Worm (Caenorhabditis elegans) whole organism, young adult: ENCODE data around the gene srh-276.

ENCODE experiments used
- B0035.1 ChIP-seq: sonication (generic microtip); optimal IDR thresholded peaks from 2 replicates; lab custom pipeline; 2016; ENCODE audit warnings: missing genetic modification characterization, mild to moderate bottlenecking, missing compliant biosample characterization, missing genotype, missing genetic modification reagents
- B0261.1 ChIP-seq: sonication (generic microtip); optimal IDR thresholded peaks from 2 replicates; lab custom pipeline; 2016; ENCODE audit warnings: mild to moderate bottlenecking, missing genetic modification characterization, moderate library complexity, missing compliant biosample characterization
- D2030.7 ChIP-seq: fragments of 200-800 bp; sonication (Bioruptor generic); IDR thresholded peaks from 2 replicates; pipeline ENCODE4 v1.3.6; 2022; ENCODE audit warnings: missing genetic modification reagents, missing genetic modification characterization, missing compliant biosample characterization
- F22D6.2 ChIP-seq: sonication (generic microtip); optimal IDR thresholded peaks from 2 replicates; lab custom pipeline; 2016; ENCODE audit warnings: mild to moderate bottlenecking, missing genetic modification characterization, missing compliant biosample characterization
- F49E8.2 ChIP-seq: sonication (generic microtip); optimal IDR thresholded peaks from 3 replicates; lab custom pipeline; 2017; ENCODE audit warnings: missing genetic modification characterization, mild to moderate bottlenecking, missing compliant biosample characterization, antibody characterized with exemption, moderate library complexity; ENCODE audit not compliant: insufficient read depth
- F57C9.4 ChIP-seq: sonication (generic microtip); optimal IDR thresholded peaks from 2 replicates; lab custom pipeline; 2017; ENCODE audit warnings: mild to moderate bottlenecking, missing genetic modification characterization, missing compliant biosample characterization
- K11D2.4 ChIP-seq: fragments of 200-800 bp; sonication (Bioruptor generic); IDR thresholded peaks from 2 replicates; pipeline ENCODE4 v1.3.6; 2022; ENCODE audit warnings: missing genetic modification reagents, missing genetic modification characterization, missing compliant biosample characterization
- K12H6.12 ChIP-seq: fragments of 200-800 bp; sonication (Bioruptor generic); optimal IDR thresholded peaks from 2 replicates; lab custom pipeline; 2018; ENCODE audit warnings: mild to moderate bottlenecking, missing genetic modification characterization, missing compliant biosample characterization
- Y53F4B.3 ChIP-seq: fragments of 200-800 bp; sonication (Bioruptor generic); IDR thresholded peaks from 2 replicates; pipeline ENCODE4 v1.3.6; 2022; ENCODE audit warnings: missing genetic modification reagents, missing genetic modification characterization, missing compliant biosample characterization
- Y67H2A.10 ChIP-seq: fragments of 200-800 bp; sonication (Bioruptor generic); conservative IDR thresholded peaks from 2 replicates; pipeline ENCODE4 v1.3.6; 2022; ENCODE audit warnings: missing genetic modification reagents, missing genetic modification characterization, missing compliant biosample characterization
- ama-1 ChIP-seq, 3 experiments: fragments of 150-350 bp in 1 of 3; sonication (generic microtip) in 2 of 3; optimal IDR thresholded peaks; 2 replicates each; lab custom pipeline; 2014 to 2018; ENCODE audit warnings: missing biosample characterization in 2 of 3, missing genetic modification characterization in 2 of 3, missing genetic modification reagents in 2 of 3
- aptf-2 ChIP-seq: fragments of 200-800 bp; sonication (Bioruptor generic); conservative IDR thresholded peaks from 2 replicates; pipeline ENCODE4 v1.3.6; 2022; ENCODE audit warnings: missing genetic modification reagents, missing genetic modification characterization, missing compliant biosample characterization
- athp-1 ChIP-seq: sonication (generic microtip); optimal IDR thresholded peaks from 2 replicates; lab custom pipeline; 2017; ENCODE audit warnings: mild to moderate bottlenecking, missing genetic modification characterization, missing compliant biosample characterization
- attf-3 ChIP-seq: fragments of 200-800 bp; sonication (Bioruptor generic); conservative IDR thresholded peaks from 2 replicates; pipeline ENCODE4 v1.3.6; 2022; ENCODE audit warnings: missing genetic modification reagents, missing genetic modification characterization, missing compliant biosample characterization
- ccch-3 ChIP-seq: fragments of 200-800 bp; sonication (Bioruptor generic); optimal IDR thresholded peaks from 2 replicates; lab custom pipeline; 2018; ENCODE audit warnings: mild to moderate bottlenecking, missing genetic modification characterization, missing compliant biosample characterization
- ceh-100 ChIP-seq: fragments of 200-800 bp; sonication (Bioruptor generic); IDR thresholded peaks from 2 replicates; pipeline ENCODE4 v1.3.6; 2022; ENCODE audit warnings: missing genetic modification reagents, missing genetic modification characterization, missing compliant biosample characterization
- die-1 ChIP-seq: sonication (generic microtip); optimal IDR thresholded peaks from 2 replicates; lab custom pipeline; 2016; ENCODE audit warnings: missing genotype, mild to moderate bottlenecking, missing genetic modification characterization, missing compliant biosample characterization
- dox-1 ChIP-seq: fragments of 200-800 bp; sonication (Bioruptor generic); IDR thresholded peaks from 2 replicates; pipeline ENCODE4 v1.3.6; 2022; ENCODE audit warnings: missing genetic modification reagents, missing genetic modification characterization, missing compliant biosample characterization
- dpff-1 ChIP-seq: sonication (generic microtip); optimal IDR thresholded peaks from 2 replicates; lab custom pipeline; 2017; ENCODE audit warnings: mild to moderate bottlenecking, missing genetic modification characterization, missing compliant biosample characterization
- dpl-1 ChIP-seq: fragments of 150-350 bp; optimal IDR thresholded peaks from 2 replicates; lab custom pipeline; 2014; ENCODE audit warnings: missing biosample characterization, missing genetic modification reagents, missing genetic modification characterization
- egl-18 ChIP-seq: fragments of 200-800 bp; sonication (Bioruptor generic); IDR thresholded peaks from 2 replicates; pipeline ENCODE4 v1.3.6; 2022; ENCODE audit warnings: missing genetic modification reagents, missing genetic modification characterization, missing compliant biosample characterization
- hlh-26 ChIP-seq: fragments of 200-800 bp; sonication (Bioruptor generic); conservative IDR thresholded peaks from 2 replicates; pipeline ENCODE4 v1.3.6; 2022; ENCODE audit warnings: missing genetic modification reagents, missing genetic modification characterization, missing compliant biosample characterization
- hmg-1.2 ChIP-seq: fragments of 200-800 bp; sonication (Bioruptor generic); IDR thresholded peaks from 2 replicates; pipeline ENCODE4 v1.3.6; 2022; ENCODE audit warnings: missing genetic modification reagents, missing genetic modification characterization, missing compliant biosample characterization
- hmg-20 ChIP-seq: fragments of 200-800 bp; sonication (Bioruptor generic); IDR thresholded peaks from 2 replicates; pipeline ENCODE4 v1.3.6; 2022; ENCODE audit warnings: missing genetic modification reagents, missing genetic modification characterization, missing compliant biosample characterization
- hrde-1 ChIP-seq: sonication (generic microtip); optimal IDR thresholded peaks from 2 replicates; lab custom pipeline; 2016; ENCODE audit warnings: missing genetic modification characterization, mild to moderate bottlenecking, missing compliant biosample characterization, moderate library complexity, missing genotype, missing genetic modification reagents, borderline replicate concordance
- lin-26 ChIP-seq: fragments of 200-800 bp; sonication (Bioruptor generic); IDR thresholded peaks from 2 replicates; pipeline ENCODE4 v1.3.6; 2022; ENCODE audit warnings: missing genetic modification reagents, missing genetic modification characterization, missing compliant biosample characterization
- lin-35 ChIP-seq, 3 experiments: fragments of 150-350 bp in 2 of 3; sonication (generic microtip) in 1 of 3; optimal IDR thresholded peaks; 2 replicates each; lab custom pipeline; 2014 to 2018; ENCODE audit warnings: missing biosample characterization in 3 of 3, missing genetic modification characterization in 3 of 3, missing genetic modification reagents in 3 of 3
- lin-40 ChIP-seq: sonication (generic microtip); optimal IDR thresholded peaks from 2 replicates; lab custom pipeline; 2016; ENCODE audit warnings: missing genetic modification characterization, mild to moderate bottlenecking, missing compliant biosample characterization, missing genotype, missing genetic modification reagents
- madf-6 ChIP-seq: fragments of 200-800 bp; sonication (Bioruptor generic); IDR thresholded peaks from 2 replicates; pipeline ENCODE4 v1.3.6; 2022; ENCODE audit warnings: missing genetic modification reagents, missing genetic modification characterization, missing compliant biosample characterization
- mxl-1 ChIP-seq: sonication (generic microtip); optimal IDR thresholded peaks from 2 replicates; lab custom pipeline; 2016; ENCODE audit warnings: missing genetic modification characterization, missing compliant biosample characterization
- nfya-1 ChIP-seq: sonication (generic microtip); optimal IDR thresholded peaks from 2 replicates; lab custom pipeline; 2017; ENCODE audit warnings: antibody characterized with exemption, missing compliant biosample characterization, missing genetic modification characterization, borderline replicate concordance; ENCODE audit not compliant: insufficient read depth
- nfya-2 ChIP-seq: fragments of 200-800 bp; sonication (Bioruptor generic); IDR thresholded peaks from 2 replicates; pipeline ENCODE4 v1.3.6; 2022; ENCODE audit warnings: missing genetic modification reagents, missing genetic modification characterization, missing compliant biosample characterization
- nhr-120 ChIP-seq: fragments of 200-800 bp; sonication (Bioruptor generic); IDR thresholded peaks from 2 replicates; pipeline ENCODE4 v1.3.6; 2022; ENCODE audit warnings: missing genetic modification characterization, missing compliant biosample characterization
- nhr-179 ChIP-seq: sonication (generic microtip); optimal IDR thresholded peaks from 2 replicates; lab custom pipeline; 2016; ENCODE audit warnings: mild to moderate bottlenecking, missing genetic modification characterization, missing compliant biosample characterization
- nhr-27 ChIP-seq: fragments of 200-800 bp; sonication (Bioruptor generic); optimal IDR thresholded peaks from 2 replicates; lab custom pipeline; 2018; ENCODE audit warnings: mild to moderate bottlenecking, missing genetic modification characterization, moderate library complexity, missing compliant biosample characterization
- rpc-1 ChIP-seq, 2 experiments: fragments of 150-350 bp in 1 of 2; sonication (generic microtip) in 1 of 2; optimal IDR thresholded peaks; 2 replicates each; lab custom pipeline; 2014 to 2018; ENCODE audit warnings: missing biosample characterization in 1 of 2, missing genetic modification characterization in 1 of 2, missing genetic modification reagents in 1 of 2, missing genotype in 1 of 2
- snpc-3.4 ChIP-seq: sonication (generic microtip); optimal IDR thresholded peaks from 2 replicates; lab custom pipeline; 2017; ENCODE audit warnings: missing genetic modification characterization, mild to moderate bottlenecking, missing compliant biosample characterization, antibody characterized with exemption, moderate library complexity, missing genotype, missing genetic modification reagents
- snpc-4 ChIP-seq, 5 experiments: fragments of 150-350 bp in 1 of 5; sonication (generic microtip) in 4 of 5; optimal IDR thresholded peaks; 2 replicates each; lab custom pipeline; 2014 to 2018; ENCODE audit warnings: missing genetic modification characterization in 5 of 5, missing biosample characterization in 3 of 5, antibody characterized with exemption in 2 of 5, mild to moderate bottlenecking in 2 of 5, missing compliant biosample characterization in 2 of 5, missing genotype in 2 of 5, moderate library complexity in 2 of 5, missing genetic modification reagents in 1 of 5
- somi-1 ChIP-seq: fragments of 200-800 bp; sonication (Bioruptor generic); optimal IDR thresholded peaks from 2 replicates; lab custom pipeline; 2018; ENCODE audit warnings: mild to moderate bottlenecking, missing genetic modification characterization, missing compliant biosample characterization
- tbp1 ChIP-seq: fragments of 200-800 bp; sonication (Bioruptor generic); optimal IDR thresholded peaks from 2 replicates; lab custom pipeline; 2018; ENCODE audit warnings: mild to moderate bottlenecking, missing genetic modification characterization, missing compliant biosample characterization
- xnd-1 ChIP-seq: sonication (generic microtip); optimal IDR thresholded peaks from 2 replicates; lab custom pipeline; 2016; ENCODE audit warnings: missing genotype, missing genetic modification reagents, missing genetic modification characterization, missing compliant biosample characterization
- zim-3 ChIP-seq: sonication (generic microtip); optimal IDR thresholded peaks from 2 replicates; lab custom pipeline; 2017; ENCODE audit warnings: mild to moderate bottlenecking, missing genetic modification characterization, moderate library complexity, missing compliant biosample characterization

Gene srh-276

DNA sequence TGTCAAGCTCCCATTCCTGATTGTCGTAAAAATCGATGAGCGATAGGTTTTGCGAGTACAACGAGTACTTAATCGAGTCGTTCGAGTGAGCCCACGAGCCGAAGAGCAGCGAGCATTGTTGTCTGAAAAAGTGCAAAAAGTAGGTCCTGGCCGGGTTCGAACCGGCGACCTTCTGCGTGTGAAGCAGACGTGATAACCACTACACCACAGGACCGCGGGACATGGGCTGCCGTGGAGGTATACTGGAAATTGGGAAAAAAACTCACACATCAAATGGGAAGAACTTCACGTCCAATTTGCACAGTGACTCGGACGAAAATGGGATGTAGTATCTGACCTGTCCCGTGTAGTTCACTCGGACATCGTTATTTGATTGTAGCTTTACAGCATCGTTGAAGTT lies 13.8 kb upstream of the srh-276 start (continued):
- no peak; the same call in 1 of the 2 replicates for TF ChIP-seq attf-3
- no peak for TF ChIP-seq dpl-1
- no peak for TF ChIP-seq F22D6.2 (tag; lab: Kevin White, UChicago)
- TF ChIP-seq zim-3 (tag; lab: Kevin White, UChicago): peak; percentile 54
- peak; percentile 77 for TF ChIP-seq dox-1 (GFP tag; lab: Robert Waterston, UW)
- TF ChIP-seq hrde-1: no peak
- peak; percentile 6 for TF ChIP-seq snpc-3.4 (tag; lab: Kevin White, UChicago)
- no peak for TF ChIP-seq snpc-4 (GFP tag; optimal IDR thresholded peaks at IDR 0.05; lab: Kevin White, UChicago)
- peak in 1 of 4 experiments; percentile 45 for TF ChIP-seq snpc-4 (tag; optimal IDR thresholded peaks at IDR 0.05; lab: Kevin White, UChicago)
- peak; percentile 41; the same call in 1 of the 2 replicates for TF ChIP-seq hmg-1.2
- TF ChIP-seq madf-6 (GFP tag; lab: Robert Waterston, UW): peak; percentile 23; the same call in 1 of the 2 replicates
- peak; percentile 22 for TF ChIP-seq F49E8.2
- TF ChIP-seq nhr-179 (tag; lab: Kevin White, UChicago): no peak
- peak; percentile 40 for TF ChIP-seq die-1 (tag; lab: Kevin White, UChicago)
- peak; percentile 47 for TF ChIP-seq rpc-1 (optimal IDR thresholded peaks at IDR 0.05; lab: Kevin White, UChicago)
- peak; percentile 73 for TF ChIP-seq rpc-1 (tag; optimal IDR thresholded peaks at IDR 0.05; lab: Kevin White, UChicago)
- TF ChIP-seq aptf-2 (GFP tag; lab: Robert Waterston, UW): 0 out of 2 replicates have a peak, but pooled peaks have one; percentile 32
- TF ChIP-seq D2030.7: peak; percentile 66
- TF ChIP-seq K12H6.12 (tag; lab: Kevin White, UChicago): no peak

DNA sequence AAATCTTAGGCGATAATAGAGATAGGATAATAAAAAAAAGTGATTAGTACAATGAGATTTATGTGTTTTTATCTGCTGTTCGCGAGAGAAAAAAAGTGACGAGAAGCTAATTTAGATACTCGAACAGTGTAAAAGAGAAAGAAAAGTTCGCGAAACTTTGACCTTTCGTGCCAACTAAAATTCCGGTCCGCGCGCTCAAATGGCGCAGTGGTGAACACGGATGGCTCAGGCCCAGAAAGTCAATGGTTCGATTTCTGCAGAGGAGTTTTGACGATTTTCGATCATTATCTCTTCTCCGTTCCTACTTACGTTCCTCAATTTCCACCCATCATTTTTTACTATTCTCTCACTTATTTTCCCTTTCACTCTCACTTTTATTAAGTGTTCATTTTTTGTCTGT lies 12.7 kb upstream of the srh-276 start:
- no peak for TF ChIP-seq rpc-1 (optimal IDR thresholded peaks at IDR 0.05; lab: Kevin White, UChicago)
- peak; percentile 53 for TF ChIP-seq rpc-1 (tag; optimal IDR thresholded peaks at IDR 0.05; lab: Kevin White, UChicago)
- no peak for TF ChIP-seq nhr-120 (GFP tag; lab: Robert Waterston, UW)
- TF ChIP-seq athp-1: no peak
- TF ChIP-seq mxl-1 (tag; lab: Kevin White, UChicago): no peak
- TF ChIP-seq K11D2.4: no peak
- no peak for TF ChIP-seq ccch-3 (GFP tag; lab: Kevin White, UChicago)
- TF ChIP-seq Y67H2A.10: no peak
- TF ChIP-seq lin-40 (tag; lab: Kevin White, UChicago): no peak
- no peak for TF ChIP-seq B0035.1
- no peak for TF ChIP-seq nhr-27 (tag; lab: Kevin White, UChicago)
- no peak for TF ChIP-seq F49E8.2
- peak; percentile 71 for TF ChIP-seq tbp1
- peak; percentile 11 for TF ChIP-seq B0261.1 (tag; lab: Kevin White, UChicago)
- no peak for TF ChIP-seq nfya-2

DNA sequence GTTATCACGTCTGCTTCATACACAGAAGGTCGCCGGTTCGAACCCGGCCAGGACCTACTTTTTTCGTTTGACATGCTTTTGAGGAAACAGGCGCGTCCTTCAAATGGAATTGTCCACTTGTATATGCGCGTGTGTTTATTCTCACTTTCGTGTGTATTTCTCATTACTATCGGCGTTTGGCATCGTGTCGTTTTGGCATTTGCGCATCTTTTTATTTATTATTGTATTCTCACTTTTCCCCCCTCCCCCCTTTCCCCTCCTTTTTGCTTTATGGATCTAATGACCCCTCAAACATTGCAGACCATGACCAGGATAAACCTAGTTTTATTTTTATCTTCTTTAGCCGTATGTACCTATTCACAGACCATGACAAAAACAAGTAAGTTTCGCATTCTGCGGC lies 11.8 kb upstream of the srh-276 start, which contains the start of gene F21A3.3:
Gene F21A3.3 (plus strand): TSS at position 301 of the 400 bp plus-strand sequence.
- no peak for TF ChIP-seq F57C9.4 (tag; lab: Kevin White, UChicago)
- TF ChIP-seq hmg-1.2: no peak
- no peak for TF ChIP-seq B0261.1 (tag; lab: Kevin White, UChicago)
- TF ChIP-seq, all 124 proteins: peak for 0

DNA sequence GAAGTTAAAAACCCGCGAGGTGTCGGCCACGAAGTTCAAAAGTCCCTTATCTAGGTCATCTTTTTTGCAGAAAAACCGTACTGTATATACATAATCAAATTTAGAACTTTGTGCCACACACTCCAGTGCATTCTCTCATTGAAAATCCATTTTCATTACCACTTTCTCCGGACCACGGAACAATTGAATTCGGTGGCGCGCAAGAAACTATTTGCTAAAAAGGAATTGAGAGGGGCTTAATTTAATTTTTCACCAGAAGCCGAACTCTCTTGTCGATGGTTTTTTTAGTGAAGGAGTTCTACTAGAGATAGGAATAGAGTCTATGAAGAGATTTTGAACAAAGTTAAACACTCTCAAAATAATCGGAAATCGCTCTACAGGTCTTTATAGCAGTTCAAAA lies 9.3 kb upstream of the srh-276 start:
- TF ChIP-seq xnd-1 (tag; lab: Kevin White, UChicago) (no peak), attf-3 (no peak), hmg-20 (GFP tag; lab: Robert Waterston, UW) (no peak), B0261.1 (tag; lab: Kevin White, UChicago) (no peak), nfya-1 (tag; lab: Kevin White, UChicago) (no peak), rpc-1 (optimal IDR thresholded peaks at IDR 0.05; lab: Kevin White, UChicago) (no peak), rpc-1 (tag; optimal IDR thresholded peaks at IDR 0.05; lab: Kevin White, UChicago) (no peak), lin-26 (GFP tag; lab: Robert Waterston, UW) (no peak), ceh-100 (GFP tag; lab: Robert Waterston, UW) (no peak), athp-1 (no peak), somi-1 (GFP tag; lab: Kevin White, UChicago) (no peak), Y53F4B.3 (GFP tag; lab: Robert Waterston, UW) (no peak), lin-35 (GFP tag; optimal IDR thresholded peaks at IDR 0.05; lab: Kevin White, UChicago) (no peak), ama-1 (optimal IDR thresholded peaks at IDR 0.05; lab: Kevin White, UChicago) (no peak), ama-1 (GFP tag; optimal IDR thresholded peaks at IDR 0.05; lab: Kevin White, UChicago) (no peak), nhr-120 (GFP tag; lab: Robert Waterston, UW) (no peak), egl-18 (no peak), hlh-26 (GFP tag; lab: Robert Waterston, UW) (no peak), dpff-1 (no peak)
